Worm (Caenorhabditis elegans) whole organism, L2 larva: Measurements from ENCODE around the gene dsb-1.

ENCODE experiments used
- F13H6.1 ChIP-seq: sonication (generic microtip); optimal IDR thresholded peaks from 2 replicates; lab custom pipeline; 2016; ENCODE audit warnings: missing genetic modification characterization, missing compliant biosample characterization
- lin-39 ChIP-seq: fragments of 150-350 bp; optimal IDR thresholded peaks from 2 replicates; lab custom pipeline; 2014; ENCODE audit warnings: missing biosample characterization, missing genetic modification reagents, missing genetic modification characterization
- peb-1 ChIP-seq: fragments of 150-350 bp; optimal IDR thresholded peaks from 2 replicates; lab custom pipeline; 2014; ENCODE audit warnings: missing biosample characterization, missing genetic modification characterization
- skn-1 ChIP-seq: sonication (generic microtip); optimal IDR thresholded peaks from 2 replicates; lab custom pipeline; 2017; ENCODE audit warnings: missing biosample characterization, missing genetic modification characterization

DNA sequence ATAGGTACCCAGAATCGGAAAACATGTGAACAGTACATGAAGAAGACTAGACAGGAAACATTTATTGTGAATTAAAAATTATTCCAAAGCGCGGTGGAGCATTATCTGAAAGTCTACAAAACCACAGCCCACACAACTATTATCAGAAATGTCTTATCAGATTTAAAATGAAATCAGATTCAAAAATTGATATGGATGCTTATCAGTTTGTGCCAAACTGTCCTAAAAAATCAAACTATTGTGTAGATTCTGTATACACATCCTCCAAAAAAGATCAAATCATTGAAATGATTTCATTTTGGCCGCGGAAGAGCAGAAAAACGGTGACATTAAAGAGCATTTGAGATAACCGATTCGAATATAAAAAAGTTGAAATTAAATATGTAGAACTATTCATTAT, 26.7 kb downstream of the dsb-1 start, which contains the start of gene irg-4:
- TF ChIP-seq peb-1 (tag; lab: Kevin White, UChicago) (no peak), lin-39 (tag; lab: Kevin White, UChicago) (no peak), F13H6.1 (no peak), skn-1 (tag; lab: Kevin White, UChicago) (no peak)
